Worm (Caenorhabditis elegans): ENCODE results near the gene prp-9.

DNA sequence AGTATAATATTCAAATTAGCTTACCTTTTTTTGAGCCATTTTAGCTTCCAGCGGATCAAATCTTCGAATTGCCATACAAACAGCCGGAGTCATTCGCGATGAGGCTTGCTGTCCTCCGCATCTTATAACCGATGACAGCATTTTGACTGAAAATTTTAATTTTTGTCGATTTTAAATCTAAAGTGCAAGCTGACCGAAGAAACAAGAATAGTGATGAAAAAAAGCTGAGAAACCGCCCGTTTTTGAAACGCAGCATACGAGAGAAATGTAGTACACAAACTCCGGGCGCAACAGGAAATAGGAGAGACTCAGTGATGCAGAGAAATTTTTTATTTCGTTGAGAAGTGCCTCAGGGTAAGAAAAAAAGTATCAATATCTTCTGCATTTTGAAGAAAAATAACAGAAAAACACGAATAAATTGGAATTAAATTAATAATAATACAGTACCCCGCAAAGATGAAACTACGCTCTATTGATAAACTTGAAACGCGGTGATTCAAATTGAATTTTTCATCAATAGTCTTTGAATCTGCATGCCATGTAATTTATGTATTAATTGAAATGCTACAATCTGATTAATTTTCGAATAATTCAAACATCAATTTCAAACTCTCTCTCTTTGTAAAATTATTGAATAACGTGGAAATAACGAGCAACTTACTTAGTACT lies 41.9 kb downstream of the prp-9 start:
- no peak for TF ChIP-seq ama-1 (optimal IDR thresholded peaks at IDR 0.05)
- no peak for TF ChIP-seq F13C5.2 (tag; optimal IDR thresholded peaks at IDR 0.05)
- no peak for TF ChIP-seq flt-1 (GFP tag; IDR thresholded peaks at IDR 0.05)
- TF ChIP-seq ets-7 (tag; optimal IDR thresholded peaks at IDR 0.05) = no peak
- TF ChIP-seq sea-1 (GFP tag; conservative IDR thresholded peaks at IDR 0.05) = no peak
- TF ChIP-seq ceh-36 (tag; optimal IDR thresholded peaks at IDR 0.05) = no peak
- TF ChIP-seq tbx-37 (GFP tag; conservative IDR thresholded peaks at IDR 0.05) = no peak
- no peak for TF ChIP-seq ceh-13 (GFP tag; optimal IDR thresholded peaks at IDR 0.05)
- TF ChIP-seq tbx-11 (GFP tag; IDR thresholded peaks at IDR 0.05) = no peak
- no peak for TF ChIP-seq hnd-1 (tag; optimal IDR thresholded peaks at IDR 0.05)
- TF ChIP-seq pes-1 (GFP tag; IDR thresholded peaks at IDR 0.05) = no peak
- TF ChIP-seq aly-1 (tag; optimal IDR thresholded peaks at IDR 0.05) = no peak
- no peak for TF ChIP-seq hmbx-1 (tag; optimal IDR thresholded peaks at IDR 0.05)
